Fruit fly (Drosophila melanogaster) whole organism, wandering third instar larva: ENCODE measurements around the gene Sem1.

Experiments used
- Dfd ChIP-seq: fragments of >200 bp; optimal IDR thresholded peaks from 2 replicates; lab custom pipeline; 2017; ENCODE audit warnings: missing biosample characterization, missing genetic modification characterization
- HLH106 ChIP-seq: fragments of 200-800 bp; optimal IDR thresholded peaks from 3 replicates; lab custom pipeline; 2019; ENCODE audit warnings: missing biosample characterization, mild to moderate bottlenecking, missing genetic modification characterization, moderate library complexity
- Hr78 ChIP-seq: fragments of >200 bp; optimal IDR thresholded peaks from 2 replicates; lab custom pipeline; 2017; ENCODE audit warnings: missing biosample characterization, missing genetic modification characterization
- Jra ChIP-seq: sonication (Bioruptor generic); optimal IDR thresholded peaks from 2 replicates; lab custom pipeline; 2016; ENCODE audit warnings: missing biosample characterization, missing genetic modification characterization
- br ChIP-seq: fragments of 200-800 bp; sonication (Bioruptor generic); optimal IDR thresholded peaks from 2 replicates; lab custom pipeline; 2016; ENCODE audit warnings: missing biosample characterization, missing genetic modification characterization
- dmrt93B ChIP-seq: fragments of 200-800 bp; sonication (Bioruptor generic); optimal IDR thresholded peaks from 2 replicates; lab custom pipeline; 2018; ENCODE audit warnings: missing biosample characterization, mild to moderate bottlenecking, missing genetic modification characterization
- dsf ChIP-seq: sonication (Bioruptor generic); optimal IDR thresholded peaks from 2 replicates; lab custom pipeline; 2016; ENCODE audit warnings: missing biosample characterization, missing genetic modification characterization, borderline replicate concordance
- fru ChIP-seq: fragments of 200-800 bp; sonication (Bioruptor generic); optimal IDR thresholded peaks from 3 replicates; lab custom pipeline; 2016; ENCODE audit warnings: missing biosample characterization, mild to moderate bottlenecking, missing genetic modification characterization
- h ChIP-seq: fragments of 200-800 bp; sonication (Bioruptor generic); optimal IDR thresholded peaks from 3 replicates; lab custom pipeline; 2016; ENCODE audit warnings: missing biosample characterization, mild to moderate bottlenecking, missing genetic modification characterization
- pan ChIP-seq: fragments of >200 bp; optimal IDR thresholded peaks from 2 replicates; lab custom pipeline; 2017
- psq ChIP-seq: fragments of 200-800 bp; sonication (Bioruptor generic); optimal IDR thresholded peaks from 3 replicates; lab custom pipeline; 2017; ENCODE audit warnings: missing biosample characterization, mild to moderate bottlenecking, missing genetic modification characterization, moderate library complexity
- usp ChIP-seq: fragments of >200 bp; optimal IDR thresholded peaks from 2 replicates; lab custom pipeline; 2017; ENCODE audit warnings: missing biosample characterization, missing genetic modification characterization

- TF ChIP-seq Jra (GFP tag; lab: Kevin White, UChicago) (no peak), h (GFP tag; lab: Kevin White, UChicago) (no peak), br (GFP tag; lab: Kevin White, UChicago) (no peak), Dfd (GFP tag; lab: Kevin White, UChicago) (peak; percentile 95), HLH106 (tag; lab: Kevin White, UChicago) (no peak), dmrt93B (GFP tag; lab: Kevin White, UChicago) (no peak), usp (GFP tag; lab: Kevin White, UChicago) (no peak), psq (no peak), dsf (GFP tag; lab: Kevin White, UChicago) (no peak), Hr78 (GFP tag; lab: Kevin White, UChicago) (no peak), pan (lab: Kevin White, UChicago) (no peak), fru (no peak)
Measured at dm6 chr2L:7025247-7025646, 38.5 kb upstream of the Sem1 start.
